Fruit fly (Drosophila melanogaster): ENCODE measurements around the gene hry.
A peak's percentile ranks its signal among the peaks of the same experiment; 100 is the strongest.

Gene hry

DNA sequence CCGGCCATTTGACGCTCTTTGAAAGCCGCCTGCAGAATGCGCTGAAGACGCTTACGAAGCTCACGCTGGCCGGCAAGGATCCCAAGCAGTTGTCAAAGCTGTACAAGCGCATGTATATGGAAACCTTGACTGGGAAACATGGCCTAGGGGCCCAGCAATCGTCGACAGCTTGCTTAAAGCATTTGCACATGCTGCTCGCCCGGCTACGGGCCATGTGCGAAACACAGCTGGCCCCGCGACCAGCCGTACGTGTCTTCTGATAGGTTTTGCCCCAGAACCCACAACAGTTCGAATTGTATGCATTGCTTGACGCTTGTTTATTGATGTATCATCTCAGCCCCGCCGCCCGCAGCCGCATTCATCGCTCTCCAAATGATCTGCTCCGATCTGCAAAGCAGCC is 49.7 kb downstream of the hry start:
- TF ChIP-seq ovo (GFP tag; optimal IDR thresholded peaks at IDR 0.05) (no peak), pad (GFP tag; optimal IDR thresholded peaks at IDR 0.05) (peak; percentile 13), CG14711 (tag; optimal IDR thresholded peaks at IDR 0.05) (peak; percentile 8), Mnt (GFP tag; optimal IDR thresholded peaks at IDR 0.05) (peak; percentile 99), CG7101 (tag; optimal IDR thresholded peaks at IDR 0.05) (peak; percentile 49), bab1 (GFP tag; optimal IDR thresholded peaks at IDR 0.05) (no peak), cic (GFP tag; optimal IDR thresholded peaks at IDR 0.05) (peak; percentile 61)

DNA sequence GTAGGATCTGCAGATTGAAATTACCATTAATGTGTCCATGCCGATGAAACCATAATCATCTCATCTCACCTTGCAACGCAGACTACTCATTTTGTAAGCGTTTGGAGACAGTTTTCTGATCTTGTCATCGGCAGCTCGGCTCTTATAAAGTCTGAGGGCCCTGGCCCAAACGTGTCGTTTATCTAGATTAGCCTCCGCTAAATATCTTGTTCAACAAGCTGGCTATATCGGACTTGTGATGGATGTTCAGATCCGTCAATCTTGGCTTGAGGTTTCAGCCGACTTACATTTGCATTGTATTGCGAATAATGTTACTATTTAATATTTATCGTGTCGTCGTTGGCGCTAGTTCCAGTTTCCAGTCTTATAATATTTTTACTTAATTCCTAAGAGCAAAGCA is 50.1 kb downstream of the hry start, which contains the start of gene CG43965:
CG43965 (minus strand) TSS at position 101 of the 400 bp plus-strand sequence.
- TF ChIP-seq CG33017 (tag; optimal IDR thresholded peaks at IDR 0.05): no peak
- TF ChIP-seq tj (GFP tag; optimal IDR thresholded peaks at IDR 0.05): no peak
- no peak for TF ChIP-seq pad (GFP tag; optimal IDR thresholded peaks at IDR 0.05)
- TF ChIP-seq Mnt (GFP tag; optimal IDR thresholded peaks at IDR 0.05): no peak
- TF ChIP-seq CG7045 (GFP tag; optimal IDR thresholded peaks at IDR 0.05): no peak
- TF ChIP-seq CG12768 (GFP tag; optimal IDR thresholded peaks at IDR 0.05): no peak
- TF ChIP-seq Crg-1 (GFP tag; optimal IDR thresholded peaks at IDR 0.05): no peak
- TF ChIP-seq CG1620 (GFP tag; optimal IDR thresholded peaks at IDR 0.05): no peak
- TF ChIP-seq CG14711 (tag; optimal IDR thresholded peaks at IDR 0.05): no peak
- TF ChIP-seq CG7101 (tag; optimal IDR thresholded peaks at IDR 0.05): no peak
- TF ChIP-seq toe (GFP tag; optimal IDR thresholded peaks at IDR 0.05): no peak
- TF ChIP-seq bab1 (GFP tag; optimal IDR thresholded peaks at IDR 0.05): no peak

- TF ChIP-seq ovo (GFP tag; optimal IDR thresholded peaks at IDR 0.05) (no peak), CG11617 (GFP tag; optimal IDR thresholded peaks at IDR 0.05) (no peak), Hr96 (GFP tag; optimal IDR thresholded peaks at IDR 0.05) (no peak), Mnt (GFP tag; optimal IDR thresholded peaks at IDR 0.05) (peak; percentile 13), pad (GFP tag; optimal IDR thresholded peaks at IDR 0.05) (no peak), kay (GFP tag; ENCODE audit: borderline replicate concordance) (peak; percentile 78), cic (GFP tag; optimal IDR thresholded peaks at IDR 0.05) (peak; percentile 69)
Measured at dm6 chr3L:8726317-8726841, 50.8 kb downstream of the hry start, which contains the start of gene Cp18. Gene Cp18 (plus strand): TSS chr3L:8726791.

DNA sequence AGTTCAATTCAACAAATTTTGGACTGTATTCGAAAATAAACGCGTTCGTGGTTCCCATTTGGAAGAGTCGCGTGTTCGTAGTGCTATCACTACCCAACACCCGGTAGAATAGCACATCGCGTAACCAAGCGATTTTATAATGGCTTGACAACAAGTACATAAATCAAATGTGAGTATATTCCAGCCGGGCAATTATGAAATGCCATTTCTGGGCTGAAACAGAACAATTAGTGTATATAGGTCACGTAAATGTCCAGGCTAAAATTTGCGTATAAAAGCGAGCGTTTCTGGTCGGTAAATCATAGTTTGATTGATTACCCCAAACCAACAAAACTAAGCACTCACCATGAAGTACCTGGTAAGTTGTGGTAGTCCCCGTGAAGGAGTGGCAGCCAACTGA is 52.6 kb downstream of the hry start, which contains the start of gene Cp15:
Cp15 (plus strand) TSS at position 301 of the 400 bp plus-strand sequence.
- TF ChIP-seq Crg-1 (GFP tag; optimal IDR thresholded peaks at IDR 0.05): no peak
